Fruit fly (Drosophila melanogaster) S2 (cell line): Measurements from ENCODE around the gene Hml.

Experiments used
- CG8478 ChIP-seq: fragments of >200 bp; optimal IDR thresholded peaks from 2 replicates; lab custom pipeline; 2018
- CTCF ChIP-seq, 2 experiments: fragments of >200 bp; optimal IDR thresholded peaks; 2 replicates each; lab custom pipeline; 2018

Gene Hml

DNA sequence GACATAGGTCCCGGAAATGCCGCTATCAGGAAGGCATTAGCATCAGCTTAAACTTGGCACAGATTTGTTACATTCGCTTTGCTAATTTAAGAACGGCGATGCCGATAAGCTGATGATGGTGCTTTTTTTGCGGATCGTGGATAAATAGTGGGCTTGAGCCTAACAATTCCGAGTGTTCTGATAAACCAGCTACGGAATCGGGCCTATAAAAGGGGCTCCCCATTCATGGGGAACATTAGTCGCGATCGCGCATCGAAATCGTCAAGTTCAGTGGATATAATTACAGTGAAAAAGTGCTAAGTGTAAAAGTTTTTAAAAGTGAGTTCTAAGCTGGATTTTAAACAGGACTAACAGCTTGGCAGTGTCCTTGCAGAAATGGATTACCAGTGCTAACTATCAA is at the start of gene Hml:
TSS of gene Hml (plus strand) at position 301 of the 400 bp plus-strand sequence.
- TF ChIP-seq CG8478 (lab: Kevin White, UChicago): no peak
- no peak for TF ChIP-seq CTCF (optimal IDR thresholded peaks at IDR 0.05; lab: Kevin White, UChicago)

DNA sequence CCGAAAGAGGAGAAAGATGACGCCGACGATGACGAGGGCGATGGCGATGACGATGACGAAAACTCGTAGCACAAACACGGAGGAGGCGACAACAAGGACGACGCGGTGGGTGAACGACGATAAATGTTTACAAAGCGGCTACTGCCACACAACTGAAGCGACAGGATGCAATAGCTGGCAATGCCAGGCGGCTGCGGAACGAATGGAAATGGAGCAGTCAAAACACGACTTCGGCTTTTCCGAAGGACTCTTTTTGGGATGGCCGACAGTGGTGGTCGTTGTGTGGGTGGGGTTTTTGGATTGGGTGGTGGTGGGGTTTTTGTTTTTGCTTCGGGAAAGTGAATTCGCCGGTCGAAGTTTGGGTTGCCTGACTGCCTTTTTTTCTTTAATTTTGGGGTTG is 42.6 kb upstream of the Hml start, which contains the start of gene bru3:
TSS of gene bru3 (minus strand) at position 143 of the 400 bp plus-strand sequence.
- TF ChIP-seq CTCF (optimal IDR thresholded peaks at IDR 0.05; lab: Kevin White, UChicago): no peak
- no peak for TF ChIP-seq CG8478 (lab: Kevin White, UChicago)

DNA sequence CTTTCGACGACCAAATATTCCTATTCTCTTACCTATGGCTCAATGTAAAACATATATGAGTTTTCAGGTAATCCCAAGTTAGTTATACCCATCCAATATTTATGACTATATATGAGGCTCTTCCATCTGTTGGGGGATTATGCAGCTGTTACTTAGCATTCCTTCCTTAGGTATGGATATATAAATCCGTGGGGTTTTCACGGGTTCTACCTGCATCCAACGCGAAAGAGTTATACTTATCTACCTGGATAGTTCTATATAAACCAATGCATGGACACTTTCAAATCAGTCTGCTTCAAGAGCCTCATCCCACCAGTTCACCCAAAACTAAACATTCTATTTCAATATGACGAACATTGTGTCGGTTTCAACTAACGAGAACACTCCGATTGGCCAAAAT is 8.4 kb upstream of the Hml start, which contains the start of gene CG43184:
TSS of gene CG43184 (plus strand) at position 301 of the 400 bp plus-strand sequence.
- TF ChIP-seq CG8478 (lab: Kevin White, UChicago): no peak
- TF ChIP-seq CTCF (optimal IDR thresholded peaks at IDR 0.05; lab: Kevin White, UChicago): no peak

DNA sequence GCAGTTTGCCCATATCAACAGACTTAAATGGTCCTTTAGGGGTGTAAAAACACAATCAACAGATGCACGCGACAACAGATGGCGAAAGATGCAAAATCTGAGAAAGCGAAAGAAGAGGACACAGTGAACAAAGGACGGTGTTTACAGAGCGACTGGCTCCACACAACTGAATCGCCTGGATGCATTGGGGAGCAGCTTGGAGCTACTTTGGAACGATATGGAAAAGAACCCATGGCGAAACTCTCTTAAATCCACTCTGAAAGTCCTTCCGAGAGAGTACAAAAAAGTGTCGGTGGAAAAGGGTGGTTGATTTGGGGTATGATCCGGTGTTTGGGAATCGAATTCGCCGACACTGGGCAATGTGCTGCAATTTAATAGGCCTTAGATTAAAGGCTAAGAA is 5.1 kb upstream of the Hml start:
- TF ChIP-seq CG8478 (lab: Kevin White, UChicago): no peak

DNA sequence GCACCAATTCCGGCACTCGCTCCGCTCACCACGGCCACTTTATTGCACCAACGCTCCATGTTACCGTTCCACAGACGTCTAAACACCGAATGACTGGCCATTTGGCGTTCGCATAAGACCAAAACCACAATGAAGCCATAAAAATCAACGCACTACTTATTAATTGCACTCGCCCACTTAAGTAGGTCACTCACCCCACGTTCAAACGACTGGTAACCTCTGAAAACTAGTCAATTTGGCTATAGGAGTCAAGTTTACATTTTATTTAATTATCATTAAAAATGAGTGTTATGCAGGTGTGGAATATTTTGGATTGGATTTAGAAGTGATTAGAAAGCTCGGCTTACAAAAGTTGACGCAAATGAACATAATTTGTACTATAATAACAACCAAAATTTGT is 3.7 kb upstream of the Hml start, which contains the start of gene CG8757:
TSS of gene CG8757 (minus strand) at position 101 of the 400 bp plus-strand sequence.
- TF ChIP-seq CTCF (optimal IDR thresholded peaks at IDR 0.05; lab: Kevin White, UChicago) (no peak), CG8478 (lab: Kevin White, UChicago) (no peak)

DNA sequence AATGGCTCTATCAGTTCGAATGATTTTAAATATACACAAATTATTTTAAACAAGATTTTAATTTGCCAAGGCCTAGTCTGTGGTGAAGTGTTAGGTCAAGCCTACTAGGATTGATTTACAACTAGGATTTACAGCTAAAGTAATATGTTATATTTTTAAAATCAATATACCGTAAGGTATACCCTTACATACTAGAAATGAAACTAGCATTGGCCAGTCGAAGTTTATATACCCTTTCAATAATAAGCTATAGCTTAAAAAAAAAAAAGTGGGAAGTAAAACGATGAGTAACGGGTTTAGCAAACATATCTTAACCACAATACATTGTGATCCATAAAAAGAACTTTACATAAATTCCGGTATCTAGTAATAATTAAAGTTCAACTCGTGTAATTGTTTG is 2.9 kb upstream of the Hml start, which contains the start of gene CG8750:
TSS of gene CG8750 (minus strand) at position 101 of the 400 bp plus-strand sequence.
- no peak for TF ChIP-seq CTCF (optimal IDR thresholded peaks at IDR 0.05; lab: Kevin White, UChicago)
- no peak for TF ChIP-seq CG8478 (lab: Kevin White, UChicago)

DNA sequence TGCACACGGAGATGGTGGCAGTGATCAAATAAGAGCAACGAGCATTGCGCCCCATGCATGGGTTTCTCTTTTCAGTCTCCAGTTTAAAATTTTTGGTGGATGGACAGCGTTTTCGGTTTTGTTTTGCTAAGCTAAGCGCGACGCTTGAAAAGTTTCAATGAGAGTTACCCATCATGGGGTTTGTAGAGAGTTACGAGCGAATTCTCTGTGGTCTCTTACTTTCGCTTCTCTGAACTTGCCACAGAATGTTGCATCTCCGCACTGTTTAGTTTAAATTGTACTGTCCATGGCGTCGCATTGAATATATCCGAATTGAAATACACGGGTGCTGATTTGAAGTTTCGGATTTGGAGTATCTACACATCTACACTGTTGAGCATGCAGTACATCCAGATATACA is 2.5 kb upstream of the Hml start, which contains the start of gene Tsp68C:
TSS of gene Tsp68C (plus strand) at position 301 of the 400 bp plus-strand sequence.
- TF ChIP-seq CTCF (optimal IDR thresholded peaks at IDR 0.05; lab: Kevin White, UChicago) (no peak), CG8478 (lab: Kevin White, UChicago) (no peak)

DNA sequence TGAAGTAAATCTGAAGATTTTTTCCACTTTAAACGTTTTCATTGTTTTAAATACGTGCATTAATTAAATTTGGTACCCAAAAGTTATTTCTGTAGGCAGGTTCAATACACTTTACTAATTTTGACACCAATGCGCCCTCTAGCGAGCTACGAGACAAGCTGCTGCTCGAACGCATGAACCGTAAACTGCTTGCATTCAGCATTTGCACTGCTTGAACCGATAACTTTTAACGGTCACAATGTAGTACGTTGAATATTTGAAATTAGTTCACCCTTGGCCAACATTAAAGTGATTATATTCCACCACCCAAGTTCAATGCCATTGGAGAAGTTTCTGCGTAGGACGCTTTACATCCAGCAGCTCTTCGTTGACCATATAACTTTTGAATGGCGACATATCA is 562 bp upstream of the Hml start:
- peak; percentile 98 to 99 for TF ChIP-seq CTCF (optimal IDR thresholded peaks at IDR 0.05; lab: Kevin White, UChicago)
- no peak for TF ChIP-seq CG8478 (lab: Kevin White, UChicago)

DNA sequence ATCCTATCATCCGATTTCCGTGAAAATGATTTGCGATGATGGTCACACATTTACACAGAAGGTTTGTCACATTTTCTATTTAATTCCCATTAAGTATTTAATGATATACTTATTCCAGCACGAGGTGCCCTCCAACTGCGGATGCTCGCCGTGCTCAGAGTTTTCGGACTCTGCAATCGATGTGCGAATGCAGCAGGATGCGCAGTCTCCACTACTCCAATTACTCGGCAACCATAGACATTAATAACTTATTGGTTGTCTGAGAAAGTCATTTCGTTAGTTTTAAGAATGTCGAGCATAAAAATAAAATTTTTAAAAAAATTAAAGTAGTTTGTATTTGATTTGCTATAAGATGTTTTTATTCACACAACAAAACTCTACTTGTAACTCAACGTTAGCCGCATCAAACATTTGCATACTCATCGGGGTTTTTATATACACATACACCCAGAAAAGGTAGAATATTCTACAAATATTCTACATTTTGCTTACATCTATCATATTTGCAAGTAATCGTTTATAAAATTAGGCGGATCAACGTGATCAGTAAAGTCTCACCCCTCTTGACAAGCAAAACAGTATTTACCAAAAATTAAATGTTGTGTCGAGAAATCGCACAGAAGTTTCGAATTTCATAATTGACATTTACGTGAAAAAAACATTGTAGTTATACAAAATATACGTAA is 14.0 kb downstream of the Hml start:
- no peak for TF ChIP-seq CG8478 (lab: Kevin White, UChicago)
- peak; percentile 35 to 68 for TF ChIP-seq CTCF (optimal IDR thresholded peaks at IDR 0.05; lab: Kevin White, UChicago)

DNA sequence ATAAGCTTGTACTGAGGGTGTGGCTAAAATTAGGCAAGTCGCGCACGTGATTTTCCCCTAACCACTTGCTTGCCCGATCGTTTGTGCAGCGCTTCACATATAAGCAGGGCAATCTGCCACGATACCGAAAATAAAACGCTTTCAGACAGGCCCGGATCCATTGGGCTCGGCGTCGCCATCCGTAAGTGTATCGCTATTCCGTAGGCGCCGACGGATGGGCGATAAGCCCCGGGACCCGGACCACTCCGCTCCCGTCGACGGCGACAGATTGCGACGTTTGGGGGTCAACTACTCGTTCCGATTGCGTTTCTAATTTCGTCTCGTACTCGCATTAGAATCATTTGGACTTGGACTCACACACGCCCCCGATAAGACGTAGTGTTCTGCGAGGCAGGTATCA is 16.5 kb downstream of the Hml start:
- no peak for TF ChIP-seq CG8478 (lab: Kevin White, UChicago)
- no peak for TF ChIP-seq CTCF (optimal IDR thresholded peaks at IDR 0.05; lab: Kevin White, UChicago)

DNA sequence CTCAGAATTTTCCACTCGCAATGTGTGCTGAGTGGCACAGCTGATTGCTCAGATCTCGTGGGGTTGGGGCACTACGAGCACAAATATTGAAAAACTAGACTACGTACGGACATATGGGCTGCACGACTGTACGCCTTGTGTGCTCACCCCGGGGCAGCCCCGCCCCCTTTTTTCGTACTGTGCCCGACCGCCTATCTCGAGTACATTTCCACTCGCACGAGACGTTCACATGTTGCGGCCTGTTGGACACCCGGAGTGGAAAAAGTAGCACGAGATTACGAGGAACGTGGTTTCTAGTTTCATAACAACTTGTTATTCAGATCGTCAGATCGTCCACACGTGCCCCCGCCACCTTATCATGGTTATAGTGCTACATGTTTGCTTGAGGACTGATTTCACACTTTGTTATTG is 17.5 kb downstream of the Hml start:
- no peak for TF ChIP-seq CG8478 (lab: Kevin White, UChicago)
- TF ChIP-seq CTCF (optimal IDR thresholded peaks at IDR 0.05; lab: Kevin White, UChicago): no peak

DNA sequence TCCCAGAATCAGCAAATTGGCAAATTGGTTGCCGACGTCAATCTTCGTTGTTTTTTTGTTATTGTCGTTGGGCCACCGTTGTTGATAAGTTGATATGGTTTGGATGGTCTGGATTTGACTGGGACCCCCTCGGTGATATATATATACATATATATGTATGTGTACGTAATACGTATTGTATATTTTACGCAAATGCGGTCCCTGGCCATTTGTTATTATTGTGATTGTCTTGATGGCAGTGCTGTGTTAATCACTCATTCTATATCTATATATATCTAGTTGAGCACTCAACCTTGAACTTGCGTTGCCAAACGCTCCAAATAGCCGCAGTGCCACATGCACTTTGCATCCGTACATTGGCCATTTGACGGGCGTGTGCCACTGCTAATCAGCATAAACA is 18.7 kb downstream of the Hml start:
- TF ChIP-seq CG8478 (lab: Kevin White, UChicago) (no peak), CTCF (optimal IDR thresholded peaks at IDR 0.05; lab: Kevin White, UChicago) (no peak)

DNA sequence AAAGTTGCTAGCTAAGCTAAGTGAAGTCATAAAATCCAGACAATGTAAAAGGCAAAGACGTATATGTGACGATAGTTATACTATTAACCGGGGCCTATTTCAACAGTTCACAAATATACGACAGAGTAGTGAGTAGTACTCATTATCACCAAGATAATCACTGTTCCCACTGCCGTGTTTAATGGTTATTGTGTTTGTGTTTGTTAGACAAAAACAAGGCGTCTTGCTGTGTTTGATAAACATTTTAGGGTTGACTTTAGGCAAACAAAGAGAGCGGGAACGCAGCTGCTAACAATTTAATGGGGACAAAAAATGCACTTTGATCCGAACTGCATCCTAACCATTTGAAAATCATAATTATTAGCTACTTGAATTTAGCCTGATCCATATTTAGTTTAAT is 19.6 kb downstream of the Hml start:
- no peak for TF ChIP-seq CTCF (optimal IDR thresholded peaks at IDR 0.05; lab: Kevin White, UChicago)
- TF ChIP-seq CG8478 (lab: Kevin White, UChicago): no peak

DNA sequence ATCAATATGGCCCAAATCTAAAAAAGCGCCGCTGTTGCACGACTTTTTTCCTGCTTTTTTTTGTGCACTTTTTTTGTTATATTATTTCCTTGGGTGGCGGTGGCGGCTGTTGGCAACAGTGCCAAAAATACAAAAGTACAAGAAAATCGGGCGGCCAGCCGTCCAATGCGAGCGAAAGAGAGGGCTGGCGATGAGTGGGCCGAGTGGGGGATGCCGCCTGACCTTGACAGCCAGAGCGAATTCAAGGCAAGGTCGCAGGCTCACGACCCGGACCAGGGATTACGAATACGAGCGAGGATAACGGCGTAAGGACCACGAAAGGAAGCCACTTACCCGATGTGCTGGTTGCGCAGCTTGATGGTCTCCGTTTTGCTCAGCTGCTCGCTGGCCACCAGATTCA is 20.4 kb downstream of the Hml start:
- TF ChIP-seq CG8478 (lab: Kevin White, UChicago): no peak
- TF ChIP-seq CTCF (optimal IDR thresholded peaks at IDR 0.05; lab: Kevin White, UChicago): no peak

DNA sequence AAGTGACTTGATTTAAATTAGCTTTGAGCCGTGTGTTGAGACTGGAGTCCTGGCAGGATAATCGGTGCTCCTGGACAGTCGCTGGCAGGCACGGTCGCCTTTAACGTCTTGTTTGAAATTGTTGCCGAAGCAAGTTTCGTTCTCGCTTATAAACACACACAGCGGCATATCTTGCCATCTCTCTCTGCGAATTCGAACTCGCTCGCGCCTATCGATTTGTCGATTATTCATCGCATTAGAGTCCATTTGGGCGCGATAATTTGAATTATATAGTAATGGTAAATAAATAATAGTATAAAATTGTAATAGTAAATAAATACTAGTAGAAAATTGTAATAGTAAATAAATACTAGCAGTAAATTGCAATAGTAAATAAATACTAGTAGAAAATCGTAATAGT is 20.9 kb downstream of the Hml start, which contains the start of gene CG8745:
TSS of gene CG8745 (minus strand) at position 126 of the 400 bp plus-strand sequence.
- TF ChIP-seq CG8478 (lab: Kevin White, UChicago) (no peak), CTCF (optimal IDR thresholded peaks at IDR 0.05; lab: Kevin White, UChicago) (no peak)

DNA sequence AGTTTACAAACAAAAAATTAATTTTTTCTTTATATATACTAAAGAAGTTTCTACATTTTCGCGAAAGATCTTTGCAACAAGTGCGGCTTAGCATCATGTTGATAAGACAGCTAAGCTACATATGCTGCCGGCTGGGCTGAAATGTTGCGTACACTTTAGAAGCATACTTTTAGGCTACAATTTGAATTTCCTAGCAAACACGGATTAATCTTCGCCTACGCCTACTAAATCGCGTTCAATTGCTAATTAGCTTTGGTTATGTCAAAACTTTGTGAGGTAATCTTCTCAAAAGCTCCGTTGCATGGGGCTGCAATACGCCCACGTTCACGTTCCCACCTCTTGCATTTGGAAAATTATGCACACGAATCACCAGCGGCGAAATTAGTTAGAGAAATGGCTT is 31.1 kb downstream of the Hml start:
- TF ChIP-seq CG8478 (lab: Kevin White, UChicago) (no peak), CTCF (optimal IDR thresholded peaks at IDR 0.05; lab: Kevin White, UChicago) (no peak)
